Worm (Caenorhabditis elegans) whole organism, late embryonic: ENCODE data around the gene str-23.

Experiments used
- elt-2 ChIP-seq: sonication (generic microtip); optimal IDR thresholded peaks from 2 replicates; lab custom pipeline; 2016; ENCODE audit warnings: missing genetic modification reagents, missing genetic modification characterization, missing compliant biosample characterization
- pha-4 ChIP-seq: fragments of 150-350 bp; optimal IDR thresholded peaks from 2 replicates; lab custom pipeline; 2018; ENCODE audit warnings: missing biosample characterization, missing genetic modification reagents, missing genetic modification characterization

DNA sequence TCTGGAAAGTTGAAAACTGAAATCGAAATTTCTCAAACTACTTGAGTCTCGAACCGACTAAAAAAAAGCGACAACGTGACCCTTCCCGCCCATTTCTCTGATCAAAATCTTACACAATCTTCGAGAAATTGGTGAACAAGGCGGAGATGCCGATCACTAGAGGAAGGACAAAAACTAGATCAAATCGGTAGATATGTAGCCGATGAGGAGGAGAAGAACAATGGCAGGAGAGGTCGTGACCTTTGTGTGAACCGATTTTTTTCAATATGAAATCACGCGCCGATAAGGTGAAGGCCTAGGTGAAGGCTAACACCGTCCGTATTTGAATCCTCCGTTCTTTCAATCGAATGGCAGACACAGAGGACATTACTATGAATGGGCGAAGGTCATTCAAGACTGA lies 16.3 kb downstream of the str-23 start:
- TF ChIP-seq elt-2 (tag; lab: Kevin White, UChicago) (no peak), pha-4 (tag; lab: Kevin White, UChicago) (no peak)
